Worm (Caenorhabditis elegans) whole organism, midembryonic: ENCODE results near the gene F16H6.3.
"Not testable (repeated sequence)": the region's sequence is repeated elsewhere in the genome, so short reads cannot be mapped to it uniquely, and the experiment has no call there.

Experiments used
- T22C8.4 ChIP-seq: fragments of 200-800 bp; sonication (Bioruptor generic); IDR thresholded peaks from 2 replicates; pipeline ENCODE4 v1.3.6; 2022; ENCODE audit warnings: missing genetic modification characterization, missing compliant biosample characterization
- cog-1 ChIP-seq: sonication (generic microtip); optimal IDR thresholded peaks from 2 replicates; lab custom pipeline; 2016; ENCODE audit warnings: missing genetic modification characterization, missing compliant biosample characterization
- flt-1 ChIP-seq: fragments of 200-800 bp; sonication (Bioruptor generic); IDR thresholded peaks from 2 replicates; pipeline ENCODE4 v1.3.6; 2022; ENCODE audit warnings: missing genetic modification characterization, missing compliant biosample characterization
- klf-2 ChIP-seq: fragments of 200-800 bp; sonication (Bioruptor generic); conservative IDR thresholded peaks from 2 replicates; pipeline ENCODE4 v1.3.6; 2022; ENCODE audit warnings: missing genetic modification reagents, missing genetic modification characterization, missing compliant biosample characterization
- med-1 ChIP-seq: sonication (generic microtip); optimal IDR thresholded peaks from 2 replicates; lab custom pipeline; 2017; ENCODE audit warnings: missing genetic modification characterization, mild to moderate bottlenecking, missing compliant biosample characterization, antibody characterized with exemption, missing genetic modification reagents; ENCODE audit not compliant: insufficient read depth
- ref-1 ChIP-seq: fragments of 200-800 bp; sonication (Bioruptor generic); conservative IDR thresholded peaks from 2 replicates; pipeline ENCODE4 v1.3.6; 2022; ENCODE audit warnings: missing genetic modification reagents, missing genetic modification characterization, missing compliant biosample characterization
- tab-1 ChIP-seq: fragments of 200-800 bp; sonication (Bioruptor generic); IDR thresholded peaks from 2 replicates; pipeline ENCODE4 v1.3.6; 2022; ENCODE audit warnings: missing genetic modification characterization, missing compliant biosample characterization
- ztf-23 ChIP-seq: fragments of 200-800 bp; sonication (Bioruptor generic); IDR thresholded peaks from 2 replicates; pipeline ENCODE4 v1.3.6; 2022; ENCODE audit warnings: missing genetic modification reagents, missing genetic modification characterization, missing compliant biosample characterization
- ztf-29 ChIP-seq: fragments of 200-800 bp; sonication (Bioruptor generic); IDR thresholded peaks from 2 replicates; pipeline ENCODE4 v1.3.6; 2022; ENCODE audit warnings: missing genetic modification reagents, missing genetic modification characterization, missing compliant biosample characterization

The F16H6.3 gene

ce11 chrV:18209071-18209470, 14.0 kb downstream of the F16H6.3 start, which contains the start of gene F16H6.7:
F16H6.7 (minus strand) TSS chrV:18209171.
- TF ChIP-seq klf-2 (GFP tag; lab: Robert Waterston, UW) (no peak), ref-1 (GFP tag; lab: Robert Waterston, UW) (no peak), cog-1 (tag; lab: Kevin White, UChicago) (no peak), tab-1 (GFP tag; lab: Robert Waterston, UW) (no peak), ztf-29 (GFP tag; lab: Robert Waterston, UW) (no peak), ztf-23 (GFP tag; lab: Robert Waterston, UW) (no peak), med-1 (GFP tag; lab: Kevin White, UChicago) (no peak), T22C8.4 (GFP tag; lab: Robert Waterston, UW) (no peak), flt-1 (GFP tag; lab: Robert Waterston, UW) (no peak)

ce11 chrV:18212848-18213247, 17.7 kb downstream of the F16H6.3 start:
- no peak for TF ChIP-seq med-1 (GFP tag; lab: Kevin White, UChicago)
- TF ChIP-seq flt-1 (GFP tag; lab: Robert Waterston, UW), result no peak
- TF ChIP-seq ref-1 (GFP tag; lab: Robert Waterston, UW), result no peak
- TF ChIP-seq tab-1 (GFP tag; lab: Robert Waterston, UW), result no peak
- no peak for TF ChIP-seq ztf-29 (GFP tag; lab: Robert Waterston, UW)
- no peak for TF ChIP-seq T22C8.4 (GFP tag; lab: Robert Waterston, UW)
- TF ChIP-seq cog-1 (tag; lab: Kevin White, UChicago), result no peak
- TF ChIP-seq ztf-23 (GFP tag; lab: Robert Waterston, UW), result no peak
- TF ChIP-seq klf-2 (GFP tag; lab: Robert Waterston, UW), result no peak

- TF ChIP-seq med-1 (GFP tag; lab: Kevin White, UChicago); T22C8.4 (GFP tag; lab: Robert Waterston, UW); cog-1 (tag; lab: Kevin White, UChicago): not testable (repeated sequence)
Observed at ce11 chrV:18216175-18216574, 21.1 kb downstream of the F16H6.3 start, which contains the start of gene F16H6.8. F16H6.8 (minus strand) TSS chrV:18216275.

- not testable (repeated sequence) for TF ChIP-seq ztf-23, ref-1, T22C8.4 (GFP tag; lab: Robert Waterston, UW)
Observed at ce11 chrV:18216784-18217183, 21.7 kb downstream of the F16H6.3 start, which contains the start of gene F16H6.9. F16H6.9 (plus strand) TSS chrV:18217084.

- no peak for TF ChIP-seq cog-1 (tag; lab: Kevin White, UChicago)
- no peak for TF ChIP-seq klf-2 (GFP tag; lab: Robert Waterston, UW)
- TF ChIP-seq med-1 (GFP tag; lab: Kevin White, UChicago), result no peak
- no peak for TF ChIP-seq flt-1 (GFP tag; lab: Robert Waterston, UW)
- TF ChIP-seq ztf-23 (GFP tag; lab: Robert Waterston, UW), result no peak
- no peak for TF ChIP-seq ztf-29 (GFP tag; lab: Robert Waterston, UW)
- no peak for TF ChIP-seq tab-1 (GFP tag; lab: Robert Waterston, UW)
- TF ChIP-seq ref-1 (GFP tag; lab: Robert Waterston, UW), result no peak
- no peak for TF ChIP-seq T22C8.4 (GFP tag; lab: Robert Waterston, UW)
Observed at ce11 chrV:18224353-18224752, 29.2 kb downstream of the F16H6.3 start, which contains the start of gene F16H6.10. F16H6.10 (minus strand) TSS chrV:18224453.

ce11 chrV:18235808-18236207, 40.7 kb downstream of the F16H6.3 start:
- TF ChIP-seq T22C8.4 (GFP tag; lab: Robert Waterston, UW) (no peak), klf-2 (GFP tag; lab: Robert Waterston, UW) (no peak), cog-1 (tag; lab: Kevin White, UChicago) (no peak), tab-1 (GFP tag; lab: Robert Waterston, UW) (no peak), ztf-23 (GFP tag; lab: Robert Waterston, UW) (no peak), med-1 (GFP tag; lab: Kevin White, UChicago) (no peak), ztf-29 (GFP tag; lab: Robert Waterston, UW) (no peak), flt-1 (GFP tag; lab: Robert Waterston, UW) (no peak), ref-1 (GFP tag; lab: Robert Waterston, UW) (no peak)

ce11 chrV:18236714-18237288, 41.7 kb downstream of the F16H6.3 start, which contains the start of gene R10E8.3:
R10E8.3 (minus strand) TSS chrV:18236764.
- TF ChIP-seq med-1 (GFP tag; lab: Kevin White, UChicago) (no peak), ztf-29 (GFP tag; lab: Robert Waterston, UW) (no peak), klf-2 (GFP tag; lab: Robert Waterston, UW) (no peak), ztf-23 (GFP tag; lab: Robert Waterston, UW) (no peak), ref-1 (GFP tag; lab: Robert Waterston, UW) (no peak)

ce11 chrV:18241328-18241727, 46.2 kb downstream of the F16H6.3 start, which contains the start of gene R10E8.8:
R10E8.8 (minus strand) TSS chrV:18241670.
- TF ChIP-seq T22C8.4 (GFP tag; lab: Robert Waterston, UW) (no peak), klf-2 (GFP tag; lab: Robert Waterston, UW) (no peak), ztf-29 (GFP tag; lab: Robert Waterston, UW) (no peak), flt-1 (GFP tag; lab: Robert Waterston, UW) (no peak), tab-1 (GFP tag; lab: Robert Waterston, UW) (no peak), cog-1 (tag; lab: Kevin White, UChicago) (no peak), ztf-23 (GFP tag; lab: Robert Waterston, UW) (no peak), ref-1 (GFP tag; lab: Robert Waterston, UW) (no peak), med-1 (GFP tag; lab: Kevin White, UChicago) (no peak)

ce11 chrV:18243227-18243626, 48.1 kb downstream of the F16H6.3 start:
- TF ChIP-seq tab-1 (GFP tag; lab: Robert Waterston, UW) (no peak), cog-1 (tag; lab: Kevin White, UChicago) (no peak), klf-2 (GFP tag; lab: Robert Waterston, UW) (no peak), T22C8.4 (GFP tag; lab: Robert Waterston, UW) (no peak), ref-1 (GFP tag; lab: Robert Waterston, UW) (no peak), flt-1 (GFP tag; lab: Robert Waterston, UW) (no peak), ztf-29 (GFP tag; lab: Robert Waterston, UW) (no peak), med-1 (GFP tag; lab: Kevin White, UChicago) (no peak), ztf-23 (GFP tag; lab: Robert Waterston, UW) (no peak)
